Worm (Caenorhabditis elegans) whole organism, early embryonic: ENCODE results near the gene ifc-2.

Experiments used
- B0310.2 ChIP-seq: sonication (generic microtip); optimal IDR thresholded peaks from 2 replicates; lab custom pipeline; 2016; ENCODE audit warnings: mild to moderate bottlenecking, missing genetic modification characterization, missing compliant biosample characterization
- F13C5.2 ChIP-seq: sonication (generic microtip); optimal IDR thresholded peaks from 2 replicates; lab custom pipeline; 2017; ENCODE audit warnings: mild to moderate bottlenecking, missing genetic modification characterization, inconsistent platforms, missing compliant biosample characterization
- ama-1 ChIP-seq: fragments of 150-350 bp; optimal IDR thresholded peaks from 2 replicates; lab custom pipeline; 2014
- ceh-13 ChIP-seq: fragments of 200-800 bp; sonication (Bioruptor generic); optimal IDR thresholded peaks from 2 replicates; lab custom pipeline; 2018; ENCODE audit warnings: mild to moderate bottlenecking, missing genetic modification characterization, missing compliant biosample characterization
- ceh-36 ChIP-seq: sonication (generic microtip); optimal IDR thresholded peaks from 2 replicates; lab custom pipeline; 2016; ENCODE audit warnings: missing genetic modification characterization, inconsistent platforms, missing compliant biosample characterization
- flt-1 ChIP-seq: fragments of 200-800 bp; sonication (Bioruptor generic); IDR thresholded peaks from 2 replicates; pipeline ENCODE4 v1.3.6; 2022; ENCODE audit warnings: missing genetic modification characterization, missing compliant biosample characterization
- hmg-4 ChIP-seq: fragments of 200-800 bp; sonication (Bioruptor generic); optimal IDR thresholded peaks from 2 replicates; lab custom pipeline; 2018; ENCODE audit warnings: mild to moderate bottlenecking, missing genetic modification characterization, missing compliant biosample characterization
- pes-1 ChIP-seq: fragments of 200-800 bp; sonication (Bioruptor generic); IDR thresholded peaks from 2 replicates; pipeline ENCODE4 v1.3.6; 2022; ENCODE audit warnings: missing genetic modification reagents, missing genetic modification characterization, missing compliant biosample characterization
- sea-1 ChIP-seq: fragments of 200-800 bp; sonication (Bioruptor generic); conservative IDR thresholded peaks from 2 replicates; pipeline ENCODE4 v1.3.6; 2022; ENCODE audit warnings: missing genetic modification characterization, missing compliant biosample characterization
- tbx-11 ChIP-seq: fragments of 200-800 bp; sonication (Bioruptor generic); IDR thresholded peaks from 2 replicates; pipeline ENCODE4 v1.3.6; 2022; ENCODE audit warnings: missing genetic modification characterization, missing compliant biosample characterization

DNA sequence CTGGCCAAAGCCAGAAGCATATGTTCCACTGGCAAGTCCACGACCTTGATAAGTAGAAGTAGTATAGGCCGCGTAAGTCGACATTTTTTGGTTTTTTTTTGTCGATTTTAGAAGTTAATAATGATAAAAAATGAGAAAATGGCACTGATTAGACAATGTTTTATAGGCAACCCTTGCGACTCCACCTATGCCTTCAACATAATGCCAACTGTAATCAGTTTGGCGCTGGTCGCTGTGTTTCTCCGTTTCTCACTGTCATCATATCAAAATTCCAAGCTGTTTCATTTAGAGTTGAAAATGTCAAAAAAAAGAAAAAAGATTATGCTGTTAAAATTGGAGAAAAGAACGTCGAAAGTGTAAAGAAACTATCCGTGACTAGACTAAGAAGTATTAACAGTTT is 9.1 kb downstream of the ifc-2 start:
- no peak for TF ChIP-seq ama-1 (lab: Kevin White, UChicago)
- no peak for TF ChIP-seq tbx-11
- TF ChIP-seq flt-1: no peak
- TF ChIP-seq sea-1 (GFP tag; lab: Robert Waterston, UW): no peak
- TF ChIP-seq F13C5.2: no peak
- TF ChIP-seq B0310.2 (tag; lab: Kevin White, UChicago): no peak
- TF ChIP-seq hmg-4 (GFP tag; lab: Kevin White, UChicago): no peak
- TF ChIP-seq ceh-13 (GFP tag; lab: Kevin White, UChicago): no peak
- no peak for TF ChIP-seq ceh-36
- no peak for TF ChIP-seq pes-1 (GFP tag; lab: Robert Waterston, UW)
